Worm (Caenorhabditis elegans) whole organism, mixed stage, embryonic: ENCODE measurements around the gene dpy-13.

Source experiments
- blmp-1 ChIP-seq: fragments of 150-350 bp; optimal IDR thresholded peaks from 2 replicates; lab custom pipeline; 2014; ENCODE audit warnings: missing biosample characterization, missing genetic modification characterization
- ceh-43 ChIP-seq: fragments of 200-800 bp; sonication (Bioruptor generic); optimal IDR thresholded peaks from 2 replicates; lab custom pipeline; 2018; ENCODE audit warnings: mild to moderate bottlenecking, missing genetic modification characterization, moderate library complexity, missing compliant biosample characterization
- mab-5 ChIP-seq: fragments of 150-350 bp; optimal IDR thresholded peaks from 2 replicates; lab custom pipeline; 2014; ENCODE audit warnings: missing biosample characterization, missing genetic modification characterization
- pha-4 ChIP-seq: fragments of 150-350 bp; optimal IDR thresholded peaks from 2 replicates; lab custom pipeline; 2018; ENCODE audit warnings: missing biosample characterization, missing genetic modification reagents, missing genetic modification characterization
- unc-39 ChIP-seq: fragments of 150-350 bp; optimal IDR thresholded peaks from 2 replicates; lab custom pipeline; 2014; ENCODE audit warnings: missing biosample characterization, missing genetic modification characterization
- unc-62 ChIP-seq: fragments of 150-350 bp; optimal IDR thresholded peaks from 2 replicates; lab custom pipeline; 2014; ENCODE audit warnings: missing biosample characterization, missing genetic modification reagents, missing genetic modification characterization

ce11 chrIV:4210868-4211267 lies 24.5 kb upstream of the dpy-13 start:
- TF ChIP-seq pha-4 (tag; lab: Kevin White, UChicago), result no peak
- TF ChIP-seq unc-62 (GFP tag; lab: Kevin White, UChicago), result no peak
- no peak for TF ChIP-seq ceh-43 (GFP tag; lab: Kevin White, UChicago)
- no peak for TF ChIP-seq blmp-1
- TF ChIP-seq mab-5 (tag; lab: Kevin White, UChicago), result no peak
- no peak for TF ChIP-seq unc-39
